Worm (Caenorhabditis elegans) whole organism, L2 larva: ENCODE data around the gene Y59A8B.21.

ENCODE experiments used
- ZK546.5 ChIP-seq: sonication (generic microtip); optimal IDR thresholded peaks from 2 replicates; lab custom pipeline; 2017; ENCODE audit warnings: missing biosample characterization, missing genetic modification characterization
- egl-27 ChIP-seq: sonication (generic microtip); optimal IDR thresholded peaks from 3 replicates; lab custom pipeline; 2017; ENCODE audit warnings: missing biosample characterization, missing genetic modification reagents, missing genetic modification characterization
- elt-1 ChIP-seq: fragments of 150-350 bp; optimal IDR thresholded peaks from 2 replicates; lab custom pipeline; 2014; ENCODE audit warnings: missing biosample characterization, missing genetic modification characterization
- lin-11 ChIP-seq: fragments of 150-350 bp; sonication (generic microtip); optimal IDR thresholded peaks from 2 replicates; lab custom pipeline; 2014; ENCODE audit warnings: missing biosample characterization, missing genetic modification characterization, inconsistent platforms, mixed read lengths
- lin-39 ChIP-seq: fragments of 150-350 bp; optimal IDR thresholded peaks from 2 replicates; lab custom pipeline; 2014; ENCODE audit warnings: missing biosample characterization, missing genetic modification reagents, missing genetic modification characterization
- nhr-10 ChIP-seq: sonication (generic microtip); optimal IDR thresholded peaks from 2 replicates; lab custom pipeline; 2017; ENCODE audit warnings: missing biosample characterization, missing genetic modification characterization
- nhr-237 ChIP-seq: fragments of 150-350 bp; optimal IDR thresholded peaks from 2 replicates; lab custom pipeline; 2014; ENCODE audit warnings: missing biosample characterization, missing genetic modification characterization
- snpc-4 ChIP-seq: fragments of 150-350 bp; optimal IDR thresholded peaks from 2 replicates; lab custom pipeline; 2014; ENCODE audit warnings: missing biosample characterization, missing genetic modification characterization

DNA sequence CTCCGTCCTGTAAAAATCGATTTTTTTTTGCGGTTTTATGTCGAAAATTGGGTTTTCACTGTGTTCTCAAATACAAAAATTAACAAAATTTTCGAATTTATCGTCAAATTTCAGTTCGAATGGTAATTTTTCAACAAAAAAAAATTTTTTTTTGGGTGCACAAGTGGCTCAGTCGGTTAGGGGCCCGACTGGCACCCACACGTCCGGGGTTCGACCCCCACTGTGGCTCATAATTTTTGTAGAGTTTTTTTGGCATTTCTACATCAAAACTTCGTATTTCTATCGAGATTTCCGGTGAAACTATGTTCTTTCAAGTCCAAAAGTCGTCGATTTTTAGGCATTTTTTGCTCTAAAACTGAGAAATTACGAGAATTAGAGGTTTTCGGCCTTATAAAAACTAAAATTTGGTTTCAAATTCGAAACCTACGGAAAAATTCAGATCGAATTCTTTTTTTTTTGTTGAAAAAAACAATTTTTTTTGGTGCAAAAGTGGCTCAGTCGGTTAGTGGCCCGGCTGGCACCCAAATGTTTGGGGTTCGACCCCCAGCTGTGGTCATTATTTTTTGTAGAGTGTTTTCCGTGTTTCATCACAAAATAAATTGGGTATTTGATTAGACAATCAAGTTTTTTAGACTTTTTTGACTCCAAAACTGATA is 37.9 kb upstream of the Y59A8B.21 start:
- no peak for TF ChIP-seq elt-1
- TF ChIP-seq snpc-4 (tag; lab: Kevin White, UChicago): no peak
- no peak for TF ChIP-seq ZK546.5 (tag; lab: Kevin White, UChicago)
- no peak for TF ChIP-seq egl-27
- no peak for TF ChIP-seq lin-11 (tag; lab: Kevin White, UChicago)
- no peak for TF ChIP-seq lin-39 (tag; lab: Kevin White, UChicago)
- TF ChIP-seq nhr-237 (tag; lab: Kevin White, UChicago): no peak
- no peak for TF ChIP-seq nhr-10 (tag; lab: Kevin White, UChicago)
